Worm (Caenorhabditis elegans): ENCODE measurements around the gene F56B3.11.

- TF ChIP-seq pha-4 (tag; optimal IDR thresholded peaks at IDR 0.05) (no peak), ceh-9 (tag; optimal IDR thresholded peaks at IDR 0.05) (no peak), ceh-34 (tag; optimal IDR thresholded peaks at IDR 0.05) (no peak), rnt-1 (tag; optimal IDR thresholded peaks at IDR 0.05) (no peak), nhr-11 (tag; optimal IDR thresholded peaks at IDR 0.05) (no peak), ceh-45 (GFP tag; IDR thresholded peaks at IDR 0.05) (no peak), nfya-1 (tag; optimal IDR thresholded peaks at IDR 0.05) (no peak), ttx-3 (tag; optimal IDR thresholded peaks at IDR 0.05) (no peak), ama-1 (optimal IDR thresholded peaks at IDR 0.05) (no peak), pha-2 (tag; optimal IDR thresholded peaks at IDR 0.05) (no peak), nhr-232 (tag; optimal IDR thresholded peaks at IDR 0.05) (no peak), unc-3 (GFP tag; conservative IDR thresholded peaks at IDR 0.05) (no peak), unc-3 (tag; optimal IDR thresholded peaks at IDR 0.05) (no peak)
These were observed 28.5 kb upstream of the F56B3.11 start, which contains the start of gene zipt-15 for ce11 chrIV:824854-825253.
